Fruit fly (Drosophila melanogaster) whole organism, wandering third instar larva: ENCODE results near the gene Ir31a.

Experiments used
- Abd-B ChIP-seq: fragments of >200 bp; optimal IDR thresholded peaks from 2 replicates; lab custom pipeline; 2017; ENCODE audit warnings: missing biosample characterization, missing genetic modification characterization
- CG32264 ChIP-seq: fragments of 200-800 bp; sonication (Bioruptor generic); optimal IDR thresholded peaks from 2 replicates; lab custom pipeline; 2016; ENCODE audit warnings: missing biosample characterization, missing genetic modification characterization
- CG9705 ChIP-seq: fragments of 200-800 bp; sonication (Bioruptor generic); optimal IDR thresholded peaks from 2 replicates; lab custom pipeline; 2018; ENCODE audit warnings: missing biosample characterization, mild to moderate bottlenecking, missing genetic modification characterization
- CrebA ChIP-seq: fragments of 200-800 bp; sonication (Bioruptor generic); optimal IDR thresholded peaks from 2 replicates; lab custom pipeline; 2016; ENCODE audit warnings: missing biosample characterization, mild to moderate bottlenecking, missing genetic modification characterization, borderline replicate concordance
- Dfd ChIP-seq: fragments of >200 bp; optimal IDR thresholded peaks from 2 replicates; lab custom pipeline; 2017; ENCODE audit warnings: missing biosample characterization, missing genetic modification characterization
- Dif ChIP-seq: fragments of 200-275, 200-300 bp; sonication (Bioruptor generic); optimal IDR thresholded peaks from 2 replicates; lab custom pipeline; 2018; ENCODE audit warnings: missing biosample characterization, missing genetic modification characterization; ENCODE audit not compliant: partially characterized antibody
- GATAd ChIP-seq: sonication (Bioruptor generic); optimal IDR thresholded peaks from 2 replicates; lab custom pipeline; 2016; ENCODE audit warnings: missing biosample characterization, missing genetic modification characterization
- HLH106 ChIP-seq: fragments of 200-800 bp; optimal IDR thresholded peaks from 3 replicates; lab custom pipeline; 2019; ENCODE audit warnings: missing biosample characterization, mild to moderate bottlenecking, missing genetic modification characterization, moderate library complexity
- Hnf4 ChIP-seq: fragments of 200-800 bp; sonication (Bioruptor generic); optimal IDR thresholded peaks from 2 replicates; lab custom pipeline; 2016; ENCODE audit warnings: missing biosample characterization, mild to moderate bottlenecking, missing genetic modification characterization
- Hr78 ChIP-seq: fragments of >200 bp; optimal IDR thresholded peaks from 2 replicates; lab custom pipeline; 2017; ENCODE audit warnings: missing biosample characterization, missing genetic modification characterization
- Hr83 ChIP-seq: fragments of 200-300 bp; sonication (Bioruptor generic); optimal IDR thresholded peaks from 2 replicates; lab custom pipeline; 2016; ENCODE audit warnings: missing biosample characterization, mild to moderate bottlenecking, missing genetic modification characterization, moderate library complexity; ENCODE audit not compliant: poor library complexity, severe bottlenecking
- Jra ChIP-seq: sonication (Bioruptor generic); optimal IDR thresholded peaks from 2 replicates; lab custom pipeline; 2016; ENCODE audit warnings: missing biosample characterization, missing genetic modification characterization
- Mio ChIP-seq: sonication (Bioruptor generic); optimal IDR thresholded peaks from 2 replicates; lab custom pipeline; 2016; ENCODE audit warnings: missing biosample characterization, missing genetic modification characterization
- Myc ChIP-seq: fragments of >200 bp; optimal IDR thresholded peaks from 2 replicates; lab custom pipeline; 2017
- N ChIP-seq: fragments of >200 bp; optimal IDR thresholded peaks from 2 replicates; lab custom pipeline; 2018; ENCODE audit warnings: missing biosample characterization, missing external identifiers, missing genetic modification characterization
- OdsH ChIP-seq: fragments of 200-800 bp; sonication (Bioruptor generic); optimal IDR thresholded peaks from 2 replicates; lab custom pipeline; 2016; ENCODE audit warnings: missing biosample characterization, mild to moderate bottlenecking, missing genetic modification characterization
- Rel ChIP-seq, 2 experiments: fragments of 200-800 bp; sonication (Bioruptor generic) in 1 of 2; optimal IDR thresholded peaks; 2 replicates in 1 of 2; 3 replicates in 1 of 2; lab custom pipeline; 2016 to 2019; ENCODE audit warnings: mild to moderate bottlenecking in 2 of 2, missing biosample characterization in 2 of 2, missing genetic modification characterization in 2 of 2, moderate library complexity in 1 of 2
- Sp1 ChIP-seq: fragments of 200-800 bp; sonication (Bioruptor generic); optimal IDR thresholded peaks from 3 replicates; lab custom pipeline; 2019; ENCODE audit warnings: missing biosample characterization, mild to moderate bottlenecking, missing genetic modification characterization, moderate library complexity
- Vsx2 ChIP-seq: fragments of 200-300, 225-300 bp; sonication (Bioruptor generic); optimal IDR thresholded peaks from 2 replicates; lab custom pipeline; 2018; ENCODE audit warnings: missing biosample characterization, missing genetic modification characterization; ENCODE audit not compliant: partially characterized antibody
- br ChIP-seq: fragments of 200-800 bp; sonication (Bioruptor generic); optimal IDR thresholded peaks from 2 replicates; lab custom pipeline; 2016; ENCODE audit warnings: missing biosample characterization, missing genetic modification characterization
- brk ChIP-seq: fragments of 200-800 bp; sonication (Bioruptor generic); optimal IDR thresholded peaks from 2 replicates; lab custom pipeline; 2016; ENCODE audit warnings: missing biosample characterization, mild to moderate bottlenecking, missing genetic modification characterization
- dl ChIP-seq, 2 experiments: fragments of 175-275, 200-275 bp in 1 of 2; fragments of 200-275 bp in 1 of 2; sonication (Bioruptor generic); optimal IDR thresholded peaks; lab custom pipeline; 2018; ENCODE audit warnings: mild to moderate bottlenecking in 2 of 2, missing biosample characterization in 2 of 2, missing genetic modification characterization in 2 of 2, moderate library complexity in 2 of 2; ENCODE audit not compliant: partially characterized antibody in 2 of 2, insufficient read depth in 1 of 2
- dmrt93B ChIP-seq: fragments of 200-800 bp; sonication (Bioruptor generic); optimal IDR thresholded peaks from 2 replicates; lab custom pipeline; 2018; ENCODE audit warnings: missing biosample characterization, mild to moderate bottlenecking, missing genetic modification characterization
- dsf ChIP-seq: sonication (Bioruptor generic); optimal IDR thresholded peaks from 2 replicates; lab custom pipeline; 2016; ENCODE audit warnings: missing biosample characterization, missing genetic modification characterization, borderline replicate concordance
- ey ChIP-seq: fragments of 200-800 bp; sonication (Bioruptor generic); optimal IDR thresholded peaks from 2 replicates; lab custom pipeline; 2016; ENCODE audit warnings: missing biosample characterization, missing genetic modification characterization
- foxo ChIP-seq, 2 experiments: fragments of 200-800 bp; sonication (Bioruptor generic); optimal IDR thresholded peaks; 2 replicates in 1 of 2; 3 replicates in 1 of 2; lab custom pipeline; 2016 to 2017; ENCODE audit warnings: missing biosample characterization in 2 of 2, missing genetic modification characterization in 2 of 2
- fru ChIP-seq: fragments of 200-800 bp; sonication (Bioruptor generic); optimal IDR thresholded peaks from 3 replicates; lab custom pipeline; 2016; ENCODE audit warnings: missing biosample characterization, mild to moderate bottlenecking, missing genetic modification characterization
- h ChIP-seq: fragments of 200-800 bp; sonication (Bioruptor generic); optimal IDR thresholded peaks from 3 replicates; lab custom pipeline; 2016; ENCODE audit warnings: missing biosample characterization, mild to moderate bottlenecking, missing genetic modification characterization
- jim ChIP-seq: fragments of 175-275, 200-325 bp; sonication (Bioruptor generic); optimal IDR thresholded peaks from 2 replicates; lab custom pipeline; 2016; ENCODE audit warnings: missing biosample characterization, mild to moderate bottlenecking, missing genetic modification characterization
- lola ChIP-seq: fragments of >200 bp; optimal IDR thresholded peaks from 2 replicates; lab custom pipeline; 2017; ENCODE audit warnings: missing biosample characterization, missing genetic modification characterization
- pan ChIP-seq: fragments of >200 bp; optimal IDR thresholded peaks from 2 replicates; lab custom pipeline; 2017
- psq ChIP-seq: fragments of 200-800 bp; sonication (Bioruptor generic); optimal IDR thresholded peaks from 3 replicates; lab custom pipeline; 2017; ENCODE audit warnings: missing biosample characterization, mild to moderate bottlenecking, missing genetic modification characterization, moderate library complexity
- rgr ChIP-seq: fragments of 200-800 bp; sonication (Bioruptor generic); optimal IDR thresholded peaks from 3 replicates; lab custom pipeline; 2016; ENCODE audit warnings: missing biosample characterization, mild to moderate bottlenecking, missing genetic modification characterization
- sage ChIP-seq: fragments of 200-800 bp; sonication (Bioruptor generic); optimal IDR thresholded peaks from 2 replicates; lab custom pipeline; 2016; ENCODE audit warnings: missing biosample characterization, mild to moderate bottlenecking, missing genetic modification characterization
- sv ChIP-seq: fragments of 200-800 bp; sonication (Bioruptor generic); optimal IDR thresholded peaks from 3 replicates; lab custom pipeline; 2016; ENCODE audit warnings: missing biosample characterization, missing genetic modification characterization
- tai ChIP-seq: sonication (Bioruptor generic); optimal IDR thresholded peaks from 2 replicates; lab custom pipeline; 2016; ENCODE audit warnings: missing biosample characterization, missing genetic modification characterization
- usp ChIP-seq: fragments of >200 bp; optimal IDR thresholded peaks from 2 replicates; lab custom pipeline; 2017; ENCODE audit warnings: missing biosample characterization, missing genetic modification characterization
- woc ChIP-seq: sonication (Bioruptor generic); optimal IDR thresholded peaks from 2 replicates; lab custom pipeline; 2016; ENCODE audit warnings: missing biosample characterization, mild to moderate bottlenecking, missing genetic modification characterization

Ir31a gene

DNA sequence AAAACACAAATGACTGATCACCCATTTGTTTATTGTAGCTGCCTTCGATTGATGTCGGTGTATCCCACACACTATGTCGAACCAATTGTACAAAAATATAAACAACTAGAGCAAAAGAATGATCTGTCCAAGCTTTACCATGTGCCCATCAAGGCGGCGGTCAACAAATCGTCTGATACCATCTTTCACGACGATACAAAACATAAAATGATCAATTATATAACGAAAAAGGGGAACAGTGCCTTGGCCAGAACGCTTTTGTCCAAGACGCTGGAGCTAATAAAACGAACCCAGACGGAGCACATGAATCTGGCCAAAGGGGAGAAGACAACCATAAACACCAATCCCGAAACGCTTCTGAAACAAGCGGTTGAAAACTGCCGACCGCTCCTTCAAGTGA is 18.5 kb upstream of the Ir31a start:
- TF ChIP-seq CG32264 (GFP tag; lab: Kevin White, UChicago) (no peak), lola (GFP tag; lab: Kevin White, UChicago) (no peak), ey (no peak), sv (GFP tag; lab: Kevin White, UChicago) (no peak), CrebA (GFP tag; lab: Kevin White, UChicago) (no peak), N (no peak), brk (GFP tag; lab: Kevin White, UChicago) (no peak), Dif (GFP tag; lab: Kevin White, UChicago) (no peak), br (GFP tag; lab: Kevin White, UChicago) (no peak), rgr (GFP tag; lab: Kevin White, UChicago) (no peak), dmrt93B (no peak), dsf (GFP tag; lab: Kevin White, UChicago) (no peak)

DNA sequence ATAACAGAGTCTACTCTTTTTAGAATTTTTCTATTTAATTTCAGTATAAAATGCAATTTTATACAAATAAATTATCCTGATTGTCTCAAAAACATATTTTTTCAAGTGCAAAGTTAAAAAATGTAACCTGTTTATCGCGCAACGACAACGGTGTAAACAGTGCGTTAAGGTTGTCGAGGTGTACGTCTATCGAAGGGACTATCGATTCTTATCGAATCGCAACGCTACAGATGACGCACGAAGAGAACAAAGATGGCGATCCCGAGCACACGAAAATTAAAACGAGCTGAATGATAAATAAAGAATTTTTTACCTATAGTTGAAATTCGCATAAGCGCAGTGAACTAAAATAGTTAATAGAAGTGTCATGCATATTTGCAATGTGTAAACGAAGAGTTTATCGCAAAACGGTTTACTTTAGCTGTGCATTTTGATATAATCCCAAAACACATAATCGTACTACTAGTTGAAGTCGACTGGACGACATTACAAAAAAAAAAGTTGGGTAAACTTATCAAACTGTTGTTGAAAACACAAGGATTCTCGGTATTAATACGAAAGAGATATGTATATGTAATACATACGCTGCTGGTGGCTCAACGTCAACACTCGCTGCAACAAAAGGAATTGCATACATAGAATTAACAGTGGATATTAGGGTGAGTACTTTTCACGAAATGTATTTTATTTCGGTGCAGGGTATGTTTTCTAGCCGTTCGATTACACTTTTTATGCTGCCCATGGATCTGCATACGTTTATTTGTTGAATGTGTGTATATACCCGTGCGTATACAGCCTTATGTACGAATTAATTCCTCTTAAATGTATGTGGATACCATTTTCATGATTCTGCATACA is 17.3 kb upstream of the Ir31a start, which contains the start of gene da:
TSS of gene da (plus strand) at position 237 of the 858 bp plus-strand sequence.
- TF ChIP-seq psq (GFP tag; lab: Kevin White, UChicago) = peak; percentile 8
- no peak for TF ChIP-seq dmrt93B
- TF ChIP-seq OdsH = no peak
- no peak for TF ChIP-seq Dfd
- TF ChIP-seq HLH106 (tag; lab: Kevin White, UChicago) = peak; percentile 61
- no peak for TF ChIP-seq Mio
- TF ChIP-seq Jra (GFP tag; lab: Kevin White, UChicago) = peak; percentile 56
- no peak for TF ChIP-seq Myc (lab: Kevin White, UChicago)
- TF ChIP-seq dsf (GFP tag; lab: Kevin White, UChicago) = no peak
- TF ChIP-seq Vsx2 = no peak
- TF ChIP-seq brk (GFP tag; lab: Kevin White, UChicago) = no peak
- no peak for TF ChIP-seq Abd-B (GFP tag; lab: Kevin White, UChicago)
- peak; percentile 12 for TF ChIP-seq CG9705 (GFP tag; lab: Kevin White, UChicago)
- TF ChIP-seq woc (GFP tag; lab: Kevin White, UChicago) = peak; percentile 64
- no peak for TF ChIP-seq tai (GFP tag; lab: Kevin White, UChicago)
- no peak for TF ChIP-seq GATAd (GFP tag; lab: Kevin White, UChicago)
- no peak for TF ChIP-seq Hr78
- no peak for TF ChIP-seq Dif (GFP tag; lab: Kevin White, UChicago)
- TF ChIP-seq pan (lab: Kevin White, UChicago) = no peak
- peak; percentile 31 for TF ChIP-seq sage (GFP tag; lab: Kevin White, UChicago)
- peak; percentile 69 for TF ChIP-seq lola (GFP tag; lab: Kevin White, UChicago)
- TF ChIP-seq foxo (GFP tag; optimal IDR thresholded peaks at IDR 0.05; lab: Kevin White, UChicago) = peak in 1 of 2 experiments; percentile 24
- TF ChIP-seq dl (GFP tag; optimal IDR thresholded peaks at IDR 0.05; lab: Kevin White, UChicago; ENCODE audit: insufficient read depth in 1 of 2, partially characterized antibody in 2 of 2) = no peak
- TF ChIP-seq h (GFP tag; lab: Kevin White, UChicago) = peak; percentile 56
- TF ChIP-seq Hnf4 = peak; percentile 52
- TF ChIP-seq rgr (GFP tag; lab: Kevin White, UChicago) = peak; percentile 55
- TF ChIP-seq Sp1 (GFP tag; lab: Kevin White, UChicago) = peak; percentile 47
- TF ChIP-seq ey = peak; percentile 33
- TF ChIP-seq Hr83 = no peak
- TF ChIP-seq br (GFP tag; lab: Kevin White, UChicago) = no peak
- no peak for TF ChIP-seq CG32264 (GFP tag; lab: Kevin White, UChicago)
- TF ChIP-seq sv (GFP tag; lab: Kevin White, UChicago) = peak; percentile 15
- TF ChIP-seq CrebA (GFP tag; lab: Kevin White, UChicago) = no peak
- TF ChIP-seq N = peak; percentile 94
- no peak for TF ChIP-seq Rel (GFP tag; optimal IDR thresholded peaks at IDR 0.05; lab: Kevin White, UChicago)
- TF ChIP-seq Rel (tag; optimal IDR thresholded peaks at IDR 0.05; lab: Kevin White, UChicago) = peak; percentile 39
- TF ChIP-seq fru (GFP tag; lab: Kevin White, UChicago) = peak; percentile 39
- no peak for TF ChIP-seq jim (GFP tag; lab: Kevin White, UChicago)
- no peak for TF ChIP-seq usp
